Worm (Caenorhabditis elegans): ENCODE data around the gene clec-146.
A peak's percentile ranks its signal among the peaks of the same experiment; 100 is the strongest.

clec-146 gene

DNA sequence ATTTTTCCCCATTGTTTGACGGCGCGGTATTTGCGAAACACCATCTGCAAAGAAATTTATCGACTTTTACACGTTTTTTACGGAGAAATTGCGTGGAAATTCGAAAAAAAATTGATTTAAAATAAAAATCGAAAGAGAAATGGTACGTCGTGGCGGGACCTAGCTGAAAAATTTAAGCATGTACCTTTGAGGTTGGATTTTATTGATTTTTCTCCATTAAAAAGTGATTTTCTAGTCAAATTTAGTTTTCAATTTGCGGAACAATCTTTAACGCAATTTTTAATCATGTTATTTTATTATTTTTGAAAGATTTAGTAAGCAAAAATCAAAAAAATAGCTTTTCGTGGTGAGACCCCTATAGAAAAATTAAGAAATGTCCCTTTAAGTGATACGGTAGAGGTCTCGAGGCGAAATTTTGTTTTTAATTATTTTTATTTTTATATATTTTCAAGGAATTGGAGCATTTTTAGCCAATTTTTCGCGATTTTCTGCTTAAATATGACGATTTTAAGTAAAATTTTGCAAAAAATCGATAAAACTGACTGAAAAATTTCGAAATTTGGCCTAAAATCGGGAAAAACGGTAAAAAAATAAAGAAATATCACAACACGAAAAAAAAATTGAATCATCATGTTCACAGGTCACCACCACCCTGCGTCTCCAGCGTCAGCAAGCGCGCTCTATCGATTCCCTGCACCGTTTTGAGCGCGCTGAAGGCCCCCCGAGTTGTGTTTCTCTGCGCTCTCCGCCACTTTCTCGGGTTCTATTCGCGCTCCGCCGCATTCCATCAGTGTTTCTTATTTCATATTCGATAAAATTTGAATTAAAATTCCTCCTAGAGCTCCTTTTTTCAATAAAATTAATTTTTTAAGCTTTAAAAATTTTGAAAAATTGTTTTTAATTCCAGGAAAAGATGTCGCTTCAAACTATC is 18.3 kb downstream of the clec-146 start, which contains the start of the genes mrpl-37 and lin-38:
Gene mrpl-37, minus strand, starts transcription at position 51 of the 931 bp plus-strand sequence.
Gene lin-38, plus strand, starts transcription at position 908 of the 931 bp plus-strand sequence.
- TF ChIP-seq gei-17 (GFP tag; optimal IDR thresholded peaks at IDR 0.05) (no peak), egrh-3 (GFP tag; IDR thresholded peaks at IDR 0.05) (peak; percentile 56; the same call in 1 of the 2 replicates), die-1 (tag; optimal IDR thresholded peaks at IDR 0.05) (no peak), ceh-91 (GFP tag; IDR thresholded peaks at IDR 0.05) (no peak), lin-35 (GFP tag; optimal IDR thresholded peaks at IDR 0.05) (peak in 1 of 3 experiments; percentile 18), madf-6 (GFP tag; IDR thresholded peaks at IDR 0.05) (peak; percentile 73), egl-44 (GFP tag; IDR thresholded peaks at IDR 0.05) (no peak), efl-1 (GFP tag; optimal IDR thresholded peaks at IDR 0.05) (peak; percentile 31), nfyb-1 (GFP tag; IDR thresholded peaks at IDR 0.05) (no peak), ztf-3 (GFP tag; optimal IDR thresholded peaks at IDR 0.05) (no peak), snpc-1.1 (tag; optimal IDR thresholded peaks at IDR 0.05; ENCODE audit: insufficient read depth) (peak; percentile 13), mcd-1 (GFP tag; IDR thresholded peaks at IDR 0.05) (peak; percentile 87), tbx-9 (tag; optimal IDR thresholded peaks at IDR 0.05; ENCODE audit: borderline replicate concordance) (no peak), cebp-1 (GFP tag; IDR thresholded peaks at IDR 0.05) (no peak), cebp-1 (tag; optimal IDR thresholded peaks at IDR 0.05) (peak; percentile 61), lin-54 (GFP tag; optimal IDR thresholded peaks at IDR 0.05) (peak; percentile 19), dpff-1 (tag; optimal IDR thresholded peaks at IDR 0.05) (no peak), xnd-1 (tag; optimal IDR thresholded peaks at IDR 0.05) (peak; percentile 89), Y53G8AR.9 (GFP tag; conservative IDR thresholded peaks at IDR 0.05) (no peak), ztf-28 (GFP tag; IDR thresholded peaks at IDR 0.05) (no peak), sdz-38 (tag; optimal IDR thresholded peaks at IDR 0.05) (no peak), tbp1 (GFP tag; optimal IDR thresholded peaks at IDR 0.05) (no peak), snpc-4 (GFP tag; optimal IDR thresholded peaks at IDR 0.05) (no peak), snpc-4 (tag; optimal IDR thresholded peaks at IDR 0.05) (peak in 2 of 4 experiments; percentile 2 to 45), ceh-79 (tag; optimal IDR thresholded peaks at IDR 0.05) (no peak), Y53F4B.3 (GFP tag; IDR thresholded peaks at IDR 0.05) (no peak), hmg-1.2 (GFP tag; IDR thresholded peaks at IDR 0.05) (peak; percentile 38; the same call in 1 of the 2 replicates), Y56A3A.18 (GFP tag; IDR thresholded peaks at IDR 0.05) (no peak), nhr-80 (tag; optimal IDR thresholded peaks at IDR 0.05) (peak; percentile 29), lag-1 (GFP tag; IDR thresholded peaks at IDR 0.05) (no peak), F33H1.4 (GFP tag; IDR thresholded peaks at IDR 0.05) (peak; percentile 92), D2030.7 (GFP tag; IDR thresholded peaks at IDR 0.05) (peak; percentile 63; the same call in 1 of the 2 replicates), lsl-1 (GFP tag; optimal IDR thresholded peaks at IDR 0.05) (peak; percentile 93), dox-1 (GFP tag; IDR thresholded peaks at IDR 0.05) (no peak), lir-1 (GFP tag; conservative IDR thresholded peaks at IDR 0.05) (no peak), F39B2.1 (GFP tag; IDR thresholded peaks at IDR 0.05) (no peak), B0336.3 (GFP tag; IDR thresholded peaks at IDR 0.05) (no peak), attf-5 (GFP tag; optimal IDR thresholded peaks at IDR 0.05) (peak; percentile 93), nhr-120 (GFP tag; IDR thresholded peaks at IDR 0.05) (no peak), B0035.1 (tag; optimal IDR thresholded peaks at IDR 0.05) (no peak)
